Fruit fly (Drosophila melanogaster) whole organism, embryonic: ENCODE measurements around the gene CG4382.
A peak's percentile ranks its signal among the peaks of the same experiment; 100 is the strongest.

Experiments
- CG11696 ChIP-seq: fragments of 200-800 bp; sonication (Bioruptor generic); IDR thresholded peaks from 2 replicates; pipeline ENCODE4 v1.3.6; 2022; ENCODE audit warnings: missing biosample characterization, missing genetic modification characterization
- CG12299 ChIP-seq: fragments of 200-800 bp; sonication (Bioruptor generic); optimal IDR thresholded peaks from 2 replicates; lab custom pipeline; 2018; ENCODE audit warnings: missing biosample characterization, mild to moderate bottlenecking, missing genetic modification characterization
- CG14014 ChIP-seq: fragments of 200-800 bp; sonication (Bioruptor generic); IDR thresholded peaks from 2 replicates; pipeline ENCODE4 v1.3.6; 2022; ENCODE audit warnings: missing biosample characterization, missing genetic modification characterization
- CG1792 ChIP-seq: fragments of 200-800 bp; sonication (Bioruptor generic); optimal IDR thresholded peaks from 2 replicates; lab custom pipeline; 2016; ENCODE audit warnings: missing biosample characterization, missing genetic modification characterization
- CG6175 ChIP-seq: fragments of 200-800 bp; sonication (Bioruptor generic); IDR thresholded peaks from 3 replicates; pipeline ENCODE4 v1.3.6; 2022; ENCODE audit warnings: missing biosample characterization, missing genetic modification characterization
- Gsc ChIP-seq: fragments of 200-800 bp; sonication (Bioruptor generic); IDR thresholded peaks from 2 replicates; pipeline ENCODE4 v1.3.6; 2022; ENCODE audit warnings: missing biosample characterization, missing genetic modification characterization
- MBD-R2 ChIP-seq: fragments of 200-800 bp; sonication (Bioruptor generic); IDR thresholded peaks from 2 replicates; pipeline ENCODE4 v1.3.6; 2022; ENCODE audit warnings: missing biosample characterization, missing genetic modification characterization
- fd64A ChIP-seq: fragments of 200-800 bp; sonication (Bioruptor generic); optimal IDR thresholded peaks from 3 replicates; lab custom pipeline; 2018; ENCODE audit warnings: missing biosample characterization, mild to moderate bottlenecking, missing genetic modification characterization
- odd ChIP-seq: fragments of 200-800 bp; sonication (Bioruptor generic); optimal IDR thresholded peaks from 2 replicates; lab custom pipeline; 2017; ENCODE audit warnings: missing biosample characterization, mild to moderate bottlenecking, missing genetic modification characterization
- pan ChIP-seq, 4 experiments: fragments of >200 bp in 3 of 4; fragments of 200-800 bp in 1 of 4; sonication (Bioruptor generic) in 1 of 4; optimal IDR thresholded peaks in 3 of 4; IDR thresholded peaks in 1 of 4; 2 replicates each; pipeline versions ENCODE4 v1.3.6 to Lab custom; 2017 to 2022; ENCODE audit warnings: missing biosample characterization in 2 of 4, missing genetic modification characterization in 2 of 4, mixed read lengths in 1 of 4

DNA sequence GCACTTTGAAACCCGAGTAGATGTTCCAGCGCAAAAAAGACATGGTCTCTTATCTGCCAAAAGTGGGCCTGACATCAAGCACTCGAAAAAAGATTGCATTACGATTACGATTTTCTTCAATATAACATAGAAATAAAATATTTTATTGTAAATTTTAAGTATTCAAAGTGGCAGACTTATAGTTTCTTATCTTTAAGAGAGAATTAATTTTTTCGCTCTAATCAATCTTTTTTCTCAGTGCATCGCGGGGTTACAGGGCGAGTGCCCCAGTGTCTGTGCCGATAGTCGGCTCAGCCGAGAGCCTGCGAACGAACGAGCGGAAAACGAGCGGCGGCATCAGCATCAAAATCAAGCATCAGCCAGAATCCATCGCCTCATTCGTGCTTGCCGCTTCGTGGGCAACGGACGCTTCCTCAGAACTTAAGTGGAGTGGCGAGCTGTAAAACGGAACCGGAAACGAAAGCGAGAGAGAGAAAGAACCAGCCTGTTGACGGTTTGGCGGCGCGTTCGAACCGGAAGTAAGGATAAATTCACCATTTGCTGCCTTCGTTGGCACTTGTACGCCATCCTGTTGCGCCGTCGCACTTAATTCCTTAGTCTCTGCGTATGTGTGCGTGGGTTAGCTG is 33.3 kb upstream of the CG4382 start, which contains the start of gene Apoltp:
- TF ChIP-seq fd64A (GFP tag; lab: Kevin White, UChicago) = no peak
- TF ChIP-seq MBD-R2 (GFP tag; lab: Robert Waterston, UW) = peak; percentile 46; the same call in 1 of the 2 replicates
- peak; percentile 72; the same call in 1 of the 2 replicates for TF ChIP-seq CG14014 (GFP tag; lab: Robert Waterston, UW)
- no peak for TF ChIP-seq CG12299 (tag; lab: Kevin White, UChicago)
- no peak for TF ChIP-seq pan (optimal IDR thresholded peaks at IDR 0.05; lab: Kevin White, UChicago)
- TF ChIP-seq pan (GFP tag; optimal IDR thresholded peaks at IDR 0.05 in 1 of 2, IDR thresholded peaks at IDR 0.05 in 1 of 2) = peak in 1 of 2 experiments; percentile 71
- peak; percentile 38 for TF ChIP-seq odd
- TF ChIP-seq Gsc (GFP tag; lab: Robert Waterston, UW) = peak; percentile 48; the same call in 1 of the 2 replicates
- TF ChIP-seq CG6175 (GFP tag; lab: Robert Waterston, UW) = no peak
- no peak for TF ChIP-seq CG1792 (GFP tag; lab: Kevin White, UChicago)
- TF ChIP-seq CG11696 = 0 out of 2 replicates have a peak, but pooled peaks have one; percentile 33
